Worm (Caenorhabditis elegans) whole organism, L2 larva: Measurements from ENCODE around the gene K09B3.1.

Source experiments
- F13H6.1 ChIP-seq: sonication (generic microtip); optimal IDR thresholded peaks from 2 replicates; lab custom pipeline; 2016; ENCODE audit warnings: missing genetic modification characterization, missing compliant biosample characterization
- R02D3.7 ChIP-seq: fragments of 150-350 bp; optimal IDR thresholded peaks from 2 replicates; lab custom pipeline; 2014; ENCODE audit warnings: missing biosample characterization, missing genetic modification characterization
- Y55F3AM.14 ChIP-seq: fragments of 200-800 bp; sonication (Bioruptor generic); optimal IDR thresholded peaks from 2 replicates; lab custom pipeline; 2018; ENCODE audit warnings: mild to moderate bottlenecking, missing genetic modification characterization, missing compliant biosample characterization
- ZK546.5 ChIP-seq: sonication (generic microtip); optimal IDR thresholded peaks from 2 replicates; lab custom pipeline; 2017; ENCODE audit warnings: missing biosample characterization, missing genetic modification characterization
- aly-2 ChIP-seq: fragments of 150-350 bp; optimal IDR thresholded peaks from 2 replicates; lab custom pipeline; 2014; ENCODE audit warnings: missing biosample characterization, missing genetic modification characterization
- ama-1 ChIP-seq: fragments of 150-350 bp; optimal IDR thresholded peaks from 2 replicates; lab custom pipeline; 2018; ENCODE audit warnings: inconsistent platforms
- blmp-1 ChIP-seq: sonication (generic microtip); optimal IDR thresholded peaks from 2 replicates; lab custom pipeline; 2017; ENCODE audit warnings: missing genetic modification characterization, mild to moderate bottlenecking, missing compliant biosample characterization, antibody characterized with exemption, moderate library complexity; ENCODE audit not compliant: insufficient read depth
- ceh-16 ChIP-seq: fragments of 150-350 bp; optimal IDR thresholded peaks from 2 replicates; lab custom pipeline; 2014; ENCODE audit warnings: missing biosample characterization, missing genetic modification characterization
- ceh-82 ChIP-seq: fragments of 150-350 bp; optimal IDR thresholded peaks from 2 replicates; lab custom pipeline; 2014; ENCODE audit warnings: missing biosample characterization, missing genetic modification characterization
- crh-2 ChIP-seq: sonication (generic microtip); optimal IDR thresholded peaks from 2 replicates; lab custom pipeline; 2017; ENCODE audit warnings: missing biosample characterization, missing genetic modification characterization
- dmd-4 ChIP-seq: sonication (generic microtip); optimal IDR thresholded peaks from 2 replicates; lab custom pipeline; 2017; ENCODE audit warnings: missing biosample characterization, missing genetic modification characterization
- egl-27 ChIP-seq: sonication (generic microtip); optimal IDR thresholded peaks from 3 replicates; lab custom pipeline; 2017; ENCODE audit warnings: missing biosample characterization, missing genetic modification reagents, missing genetic modification characterization
- elt-1 ChIP-seq: fragments of 150-350 bp; optimal IDR thresholded peaks from 2 replicates; lab custom pipeline; 2014; ENCODE audit warnings: missing biosample characterization, missing genetic modification characterization
- elt-3 ChIP-seq: sonication (generic microtip); optimal IDR thresholded peaks from 2 replicates; lab custom pipeline; 2017; ENCODE audit warnings: missing biosample characterization, missing genetic modification characterization
- fos-1 ChIP-seq: fragments of 150-350 bp; optimal IDR thresholded peaks from 2 replicates; lab custom pipeline; 2014; ENCODE audit warnings: missing biosample characterization, missing genetic modification characterization
- gmeb-1 ChIP-seq: fragments of 150-350 bp; optimal IDR thresholded peaks from 2 replicates; lab custom pipeline; 2014; ENCODE audit warnings: missing biosample characterization, missing genetic modification characterization
- lin-13 ChIP-seq: fragments of 150-350 bp; optimal IDR thresholded peaks from 2 replicates; lab custom pipeline; 2014; ENCODE audit warnings: missing biosample characterization, missing genetic modification reagents, missing genetic modification characterization
- lsy-2 ChIP-seq, 2 experiments: fragments of 150-350 bp in 1 of 2; sonication (generic microtip) in 1 of 2; optimal IDR thresholded peaks; 2 replicates each; lab custom pipeline; 2014 to 2017; ENCODE audit warnings: missing biosample characterization in 2 of 2, missing genetic modification characterization in 2 of 2
- mab-5 ChIP-seq: fragments of 150-350 bp; optimal IDR thresholded peaks from 2 replicates; lab custom pipeline; 2014; ENCODE audit warnings: missing biosample characterization, missing genetic modification characterization
- mdl-1 ChIP-seq, 2 experiments: fragments of 150-350 bp in 1 of 2; sonication (generic microtip) in 1 of 2; optimal IDR thresholded peaks; 2 replicates each; lab custom pipeline; 2017; ENCODE audit warnings: missing biosample characterization in 2 of 2, missing genetic modification characterization in 2 of 2
- nhr-10 ChIP-seq: sonication (generic microtip); optimal IDR thresholded peaks from 2 replicates; lab custom pipeline; 2017; ENCODE audit warnings: missing biosample characterization, missing genetic modification characterization
- nhr-11 ChIP-seq: fragments of 150-350 bp; optimal IDR thresholded peaks from 2 replicates; lab custom pipeline; 2014; ENCODE audit warnings: missing biosample characterization, missing genetic modification characterization
- nhr-21 ChIP-seq: fragments of 150-350 bp; optimal IDR thresholded peaks from 2 replicates; lab custom pipeline; 2014; ENCODE audit warnings: missing biosample characterization, missing genetic modification characterization
- nhr-23 ChIP-seq: fragments of 150-350 bp; optimal IDR thresholded peaks from 2 replicates; lab custom pipeline; 2014; ENCODE audit warnings: missing biosample characterization, missing genetic modification reagents, missing genetic modification characterization
- nhr-237 ChIP-seq: fragments of 150-350 bp; optimal IDR thresholded peaks from 2 replicates; lab custom pipeline; 2014; ENCODE audit warnings: missing biosample characterization, missing genetic modification characterization
- nhr-25 ChIP-seq: fragments of 150-350 bp; sonication (generic microtip); optimal IDR thresholded peaks from 3 replicates; lab custom pipeline; 2014; ENCODE audit warnings: missing biosample characterization, missing genetic modification characterization
- nhr-6 ChIP-seq: fragments of 150-350 bp; optimal IDR thresholded peaks from 2 replicates; lab custom pipeline; 2014; ENCODE audit warnings: missing biosample characterization, missing genetic modification characterization
- nhr-77 ChIP-seq: fragments of 150-350 bp; optimal IDR thresholded peaks from 2 replicates; lab custom pipeline; 2014; ENCODE audit warnings: missing biosample characterization, missing genetic modification characterization
- peb-1 ChIP-seq: fragments of 150-350 bp; optimal IDR thresholded peaks from 2 replicates; lab custom pipeline; 2014; ENCODE audit warnings: missing biosample characterization, missing genetic modification characterization
- sem-4 ChIP-seq: fragments of 150-350 bp; optimal IDR thresholded peaks from 2 replicates; lab custom pipeline; 2014; ENCODE audit warnings: missing biosample characterization, missing genetic modification reagents, missing genetic modification characterization
- skn-1 ChIP-seq: sonication (generic microtip); optimal IDR thresholded peaks from 2 replicates; lab custom pipeline; 2017; ENCODE audit warnings: missing biosample characterization, missing genetic modification characterization
- sma-3 ChIP-seq: sonication (generic microtip); optimal IDR thresholded peaks from 2 replicates; lab custom pipeline; 2016; ENCODE audit warnings: missing genetic modification reagents, missing genetic modification characterization, missing compliant biosample characterization
- snpc-4 ChIP-seq: fragments of 150-350 bp; optimal IDR thresholded peaks from 2 replicates; lab custom pipeline; 2014; ENCODE audit warnings: missing biosample characterization, missing genetic modification characterization
- unc-39 ChIP-seq: fragments of 150-350 bp; optimal IDR thresholded peaks from 2 replicates; lab custom pipeline; 2014; ENCODE audit warnings: missing biosample characterization, missing genetic modification characterization
- unc-55 ChIP-seq: fragments of 150-350 bp; sonication (generic microtip); optimal IDR thresholded peaks from 3 replicates; lab custom pipeline; 2014; ENCODE audit warnings: missing biosample characterization, missing genetic modification reagents, missing genetic modification characterization
- unc-62 ChIP-seq: fragments of 150-350 bp; optimal IDR thresholded peaks from 2 replicates; lab custom pipeline; 2014; ENCODE audit warnings: missing biosample characterization, missing genetic modification reagents, missing genetic modification characterization
- zag-1 ChIP-seq: fragments of 150-350 bp; optimal IDR thresholded peaks from 2 replicates; lab custom pipeline; 2014; ENCODE audit warnings: missing biosample characterization, missing genetic modification characterization
- ztf-1 ChIP-seq: fragments of 200-800 bp; sonication (Bioruptor generic); conservative IDR thresholded peaks from 2 replicates; pipeline ENCODE4 v1.3.6; 2022; ENCODE audit warnings: missing genetic modification characterization, missing compliant biosample characterization
- ztf-11 ChIP-seq: sonication (generic microtip); optimal IDR thresholded peaks from 2 replicates; lab custom pipeline; 2017; ENCODE audit warnings: missing biosample characterization, missing genetic modification characterization
- ztf-4 ChIP-seq: fragments of 150-350 bp; optimal IDR thresholded peaks from 2 replicates; lab custom pipeline; 2014; ENCODE audit warnings: missing biosample characterization, missing genetic modification characterization

Gene K09B3.1

DNA sequence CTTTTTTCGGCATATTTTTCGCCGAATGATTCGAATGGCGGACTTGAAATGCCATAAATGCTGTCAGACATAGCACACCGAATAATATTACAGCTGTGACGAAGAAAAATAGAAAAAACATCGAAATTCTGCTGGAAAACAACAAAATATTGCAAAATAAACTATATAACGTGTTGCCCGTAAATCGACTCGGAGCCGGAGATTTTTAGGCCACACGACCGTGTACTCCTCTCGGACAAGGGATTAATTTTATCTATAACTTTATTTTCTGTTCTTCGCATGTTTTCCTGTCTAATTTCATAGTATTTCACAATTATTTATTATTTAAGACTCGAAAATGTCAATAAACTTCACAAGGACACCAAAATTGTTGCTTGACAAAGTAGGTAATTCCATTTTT, 8.7 kb downstream of the K09B3.1 start, which contains the start of the genes algn-14 and M02B7.2 (continued):
- TF ChIP-seq lsy-2 (tag; optimal IDR thresholded peaks at IDR 0.05; lab: Kevin White, UChicago) (peak; percentile 33 to 80), nhr-6 (tag; lab: Kevin White, UChicago) (no peak), zag-1 (tag; lab: Kevin White, UChicago) (no peak), elt-1 (tag; lab: Kevin White, UChicago) (no peak), ceh-82 (tag; lab: Kevin White, UChicago) (no peak), unc-39 (tag; lab: Kevin White, UChicago) (no peak), fos-1 (tag; lab: Kevin White, UChicago) (peak; percentile 14), elt-3 (tag; lab: Kevin White, UChicago) (no peak), Y55F3AM.14 (GFP tag; lab: Kevin White, UChicago) (no peak), mab-5 (tag; lab: Kevin White, UChicago) (peak; percentile 33), blmp-1 (tag; lab: Kevin White, UChicago) (no peak), sem-4 (tag; lab: Kevin White, UChicago) (no peak), crh-2 (tag; lab: Kevin White, UChicago) (peak; percentile 48), egl-27 (tag; lab: Kevin White, UChicago) (no peak), F13H6.1 (tag; lab: Kevin White, UChicago) (peak; percentile 57), peb-1 (no peak), gmeb-1 (tag; lab: Kevin White, UChicago) (peak; percentile 66), dmd-4 (tag; lab: Kevin White, UChicago) (no peak), nhr-21 (tag; lab: Kevin White, UChicago) (peak; percentile 18), nhr-25 (tag; lab: Kevin White, UChicago) (peak; percentile 49), nhr-237 (no peak), nhr-23 (no peak), aly-2 (tag; lab: Kevin White, UChicago) (no peak), unc-55 (GFP tag; lab: Kevin White, UChicago) (peak; percentile 64)

DNA sequence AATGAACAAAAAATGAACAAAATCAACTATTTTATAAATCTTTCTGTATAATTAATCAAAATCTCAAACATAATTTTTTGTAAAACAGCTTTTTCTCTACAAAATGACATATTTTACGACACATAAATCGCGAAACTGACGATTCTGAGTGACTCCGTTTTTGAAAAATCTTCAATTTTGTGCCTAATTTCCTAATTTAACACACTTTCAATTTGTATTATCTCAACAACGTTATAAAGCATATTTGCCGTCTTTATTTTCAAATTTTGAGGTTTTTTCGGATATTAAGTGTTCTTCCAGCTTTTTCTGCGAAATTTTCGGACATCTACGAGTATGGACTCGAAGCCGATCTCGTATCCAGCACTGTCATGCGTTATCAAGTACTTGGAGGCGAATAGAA, 10.7 kb downstream of the K09B3.1 start, which contains the start of gene fbxc-47:
TSS of gene fbxc-47 (plus strand) at position 301 of the 400 bp plus-strand sequence.
- no peak for TF ChIP-seq sma-3 (GFP tag; lab: Kevin White, UChicago)
- no peak for TF ChIP-seq ZK546.5
- TF ChIP-seq ztf-11 (tag; lab: Kevin White, UChicago): no peak
- TF ChIP-seq ceh-16 (tag; lab: Kevin White, UChicago): no peak
- no peak for TF ChIP-seq unc-55 (GFP tag; lab: Kevin White, UChicago)
- TF ChIP-seq ztf-4: no peak
- no peak for TF ChIP-seq snpc-4
- no peak for TF ChIP-seq F13H6.1 (tag; lab: Kevin White, UChicago)
- no peak for TF ChIP-seq ama-1 (lab: Kevin White, UChicago)
- TF ChIP-seq sem-4 (tag; lab: Kevin White, UChicago): no peak
- no peak for TF ChIP-seq unc-39 (tag; lab: Kevin White, UChicago)

DNA sequence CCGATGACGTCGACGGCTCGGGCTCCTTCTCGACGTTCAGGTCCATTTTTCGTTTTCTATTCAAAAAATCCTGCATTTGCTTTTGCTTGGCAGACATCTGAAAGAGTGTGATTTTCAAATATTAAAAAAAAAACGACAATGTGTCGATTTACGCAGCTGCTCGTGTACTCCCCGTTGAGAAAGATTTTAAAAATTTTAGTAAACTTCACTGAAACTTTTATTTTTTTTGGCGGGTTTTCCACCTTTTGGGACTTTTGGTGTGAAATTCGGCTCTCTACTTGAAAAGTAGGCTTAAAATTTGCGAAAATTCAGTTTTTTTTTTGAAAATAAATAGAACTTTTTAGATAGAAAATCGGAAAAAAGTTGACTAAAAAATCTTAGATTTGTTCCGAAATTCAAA, 12.6 kb downstream of the K09B3.1 start, which contains the start of gene M02B7.7:
TSS of gene M02B7.7 (minus strand) at position 101 of the 400 bp plus-strand sequence.
- TF ChIP-seq ztf-11 (tag; lab: Kevin White, UChicago) (no peak), crh-2 (tag; lab: Kevin White, UChicago) (no peak), Y55F3AM.14 (GFP tag; lab: Kevin White, UChicago) (no peak), nhr-11 (tag; lab: Kevin White, UChicago) (no peak), nhr-25 (tag; lab: Kevin White, UChicago) (no peak), dmd-4 (tag; lab: Kevin White, UChicago) (no peak), ceh-16 (tag; lab: Kevin White, UChicago) (no peak), nhr-77 (tag; lab: Kevin White, UChicago) (no peak), fos-1 (tag; lab: Kevin White, UChicago) (no peak), skn-1 (tag; lab: Kevin White, UChicago) (no peak), mdl-1 (tag; optimal IDR thresholded peaks at IDR 0.05; lab: Kevin White, UChicago) (no peak), unc-39 (tag; lab: Kevin White, UChicago) (no peak), ztf-4 (no peak), mab-5 (tag; lab: Kevin White, UChicago) (no peak), blmp-1 (tag; lab: Kevin White, UChicago) (no peak)

DNA sequence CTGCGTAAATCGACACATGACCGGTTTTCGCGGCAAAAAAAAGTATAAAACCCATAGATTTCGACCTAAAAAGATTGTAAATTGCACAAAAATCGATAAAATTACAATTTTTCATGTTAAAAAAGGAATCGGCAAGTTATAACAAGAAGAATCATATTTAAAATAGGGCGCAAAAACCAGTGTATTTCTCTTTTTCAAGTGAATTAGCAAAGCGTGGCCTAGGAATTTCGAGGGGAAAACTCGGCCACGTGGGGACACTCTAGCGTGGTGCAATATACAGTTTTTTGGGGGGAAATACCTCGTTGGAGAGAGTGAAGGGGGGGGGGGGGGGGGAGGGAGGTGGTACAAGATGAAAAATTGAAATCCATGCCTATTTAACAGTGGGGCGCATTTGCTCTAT, 13.0 kb downstream of the K09B3.1 start:
- TF ChIP-seq unc-39 (tag; lab: Kevin White, UChicago) (no peak), nhr-10 (tag; lab: Kevin White, UChicago) (no peak), nhr-237 (no peak), ztf-1 (GFP tag; lab: Robert Waterston, UW) (no peak), nhr-77 (tag; lab: Kevin White, UChicago) (no peak), mdl-1 (tag; optimal IDR thresholded peaks at IDR 0.05; lab: Kevin White, UChicago) (no peak), lin-13 (GFP tag; lab: Kevin White, UChicago) (no peak), lsy-2 (tag; optimal IDR thresholded peaks at IDR 0.05; lab: Kevin White, UChicago) (no peak), nhr-6 (tag; lab: Kevin White, UChicago) (no peak), zag-1 (tag; lab: Kevin White, UChicago) (no peak), F13H6.1 (tag; lab: Kevin White, UChicago) (no peak), mab-5 (tag; lab: Kevin White, UChicago) (no peak), unc-62 (GFP tag; lab: Kevin White, UChicago) (no peak), nhr-25 (tag; lab: Kevin White, UChicago) (no peak), nhr-23 (no peak), gmeb-1 (tag; lab: Kevin White, UChicago) (no peak), nhr-11 (tag; lab: Kevin White, UChicago) (no peak), sem-4 (tag; lab: Kevin White, UChicago) (no peak), ceh-16 (tag; lab: Kevin White, UChicago) (no peak), R02D3.7 (tag; lab: Kevin White, UChicago) (no peak)
